Worm (Caenorhabditis elegans): ENCODE data around the gene top-2.

ce11 chrII:11905023-11905422 lies 30.1 kb downstream of the top-2 start:
- TF ChIP-seq lin-15B (tag; optimal IDR thresholded peaks at IDR 0.05) (no peak), dmd-8 (GFP tag; IDR thresholded peaks at IDR 0.05) (no peak)

All from whole organism, L4 larva.